Worm (Caenorhabditis elegans) whole organism, L4 larva: ENCODE measurements around the gene brf-1.

Experiments
- F26F4.8 ChIP-seq: fragments of 200-800 bp; sonication (Bioruptor generic); conservative IDR thresholded peaks from 2 replicates; pipeline ENCODE4 v1.3.6; 2022; ENCODE audit warnings: missing genetic modification characterization, missing compliant biosample characterization
- F44E2.7 ChIP-seq: fragments of 200-800 bp; sonication (Bioruptor generic); IDR thresholded peaks from 2 replicates; pipeline ENCODE4 v2.1.2; 2022; ENCODE audit warnings: missing genetic modification characterization, missing compliant biosample characterization
- F49E8.2 ChIP-seq: sonication (generic microtip); optimal IDR thresholded peaks from 2 replicates; lab custom pipeline; 2016; ENCODE audit warnings: missing compliant biosample characterization, mild to moderate bottlenecking, missing genetic modification characterization, borderline replicate concordance
- T26A8.4 ChIP-seq: fragments of 200-800 bp; sonication (Bioruptor generic); IDR thresholded peaks from 2 replicates; pipeline ENCODE4 v1.3.6; 2022; ENCODE audit warnings: missing genetic modification characterization, missing compliant biosample characterization
- Y105C5A.15 ChIP-seq: fragments of 200-800 bp; sonication (Bioruptor generic); IDR thresholded peaks from 2 replicates; pipeline ENCODE4 v1.3.6; 2022; ENCODE audit warnings: missing genetic modification characterization, missing compliant biosample characterization
- Y5F2A.4 ChIP-seq: fragments of 200-800 bp; sonication (Bioruptor generic); optimal IDR thresholded peaks from 2 replicates; lab custom pipeline; 2018; ENCODE audit warnings: mild to moderate bottlenecking, missing genetic modification characterization, missing compliant biosample characterization
- Y75B8A.6 ChIP-seq: fragments of 200-800 bp; sonication (Bioruptor generic); IDR thresholded peaks from 2 replicates; pipeline ENCODE4 v1.3.6; 2022; ENCODE audit warnings: missing genetic modification reagents, missing genetic modification characterization, missing compliant biosample characterization
- aly-2 ChIP-seq: sonication (generic microtip); optimal IDR thresholded peaks from 2 replicates; lab custom pipeline; 2018; ENCODE audit warnings: missing biosample characterization, missing genetic modification characterization
- ama-1 ChIP-seq: fragments of 150-350 bp; optimal IDR thresholded peaks from 2 replicates; lab custom pipeline; 2014; ENCODE audit warnings: inconsistent platforms, mixed read lengths
- attf-4 ChIP-seq: sonication (generic microtip); optimal IDR thresholded peaks from 3 replicates; lab custom pipeline; 2017; ENCODE audit warnings: missing biosample characterization, missing genetic modification characterization
- ceh-28 ChIP-seq: fragments of 150-350 bp; optimal IDR thresholded peaks from 2 replicates; lab custom pipeline; 2014; ENCODE audit warnings: missing biosample characterization, missing genetic modification reagents, missing genetic modification characterization
- ces-1 ChIP-seq: fragments of 150-350 bp; sonication (generic microtip); optimal IDR thresholded peaks from 4 replicates; lab custom pipeline; 2014; ENCODE audit warnings: missing biosample characterization, missing genetic modification reagents, missing genetic modification characterization
- dpl-1 ChIP-seq: fragments of 150-350 bp; optimal IDR thresholded peaks from 2 replicates; lab custom pipeline; 2014; ENCODE audit warnings: missing biosample characterization, missing genetic modification reagents, missing genetic modification characterization
- egl-27 ChIP-seq: sonication (generic microtip); optimal IDR thresholded peaks from 3 replicates; lab custom pipeline; 2017; ENCODE audit warnings: missing biosample characterization, missing genetic modification reagents, missing genetic modification characterization
- egl-43 ChIP-seq: fragments of 200-800 bp; sonication (Bioruptor generic); IDR thresholded peaks from 2 replicates; pipeline ENCODE4 v1.3.6; 2022; ENCODE audit warnings: missing genetic modification reagents, missing genetic modification characterization, missing compliant biosample characterization
- fkh-10 ChIP-seq: fragments of 150-350 bp; optimal IDR thresholded peaks from 2 replicates; lab custom pipeline; 2014; ENCODE audit warnings: missing biosample characterization, missing genetic modification reagents, missing genetic modification characterization
- gei-8 ChIP-seq: fragments of 200-800 bp; sonication (Bioruptor generic); optimal IDR thresholded peaks from 2 replicates; lab custom pipeline; 2018; ENCODE audit warnings: mild to moderate bottlenecking, missing genetic modification characterization, missing compliant biosample characterization
- hif-1 ChIP-seq, 2 experiments: sonication (generic microtip); optimal IDR thresholded peaks; 2 replicates each; lab custom pipeline; 2016 to 2017; ENCODE audit warnings: missing compliant biosample characterization in 2 of 2, missing genetic modification characterization in 2 of 2, missing genetic modification reagents in 2 of 2, missing genotype in 2 of 2, mild to moderate bottlenecking in 1 of 2
- jun-1 ChIP-seq: fragments of 150-350 bp; optimal IDR thresholded peaks from 2 replicates; lab custom pipeline; 2014; ENCODE audit warnings: missing biosample characterization, missing genetic modification reagents, missing genetic modification characterization
- lin-1 ChIP-seq: fragments of 200-800 bp; sonication (Bioruptor generic); IDR thresholded peaks from 2 replicates; pipeline ENCODE4 v1.3.6; 2022; ENCODE audit warnings: missing genetic modification reagents, missing genetic modification characterization, missing compliant biosample characterization
- lin-29 ChIP-seq: fragments of 200-800 bp; sonication (Bioruptor generic); IDR thresholded peaks from 2 replicates; pipeline ENCODE4 v1.3.6; 2022; ENCODE audit warnings: missing genetic modification reagents, missing genetic modification characterization, missing compliant biosample characterization
- lin-38 ChIP-seq: fragments of 200-800 bp; sonication (Bioruptor generic); IDR thresholded peaks from 2 replicates; pipeline ENCODE4 v1.3.6; 2022; ENCODE audit warnings: missing genetic modification reagents, missing genetic modification characterization, missing compliant biosample characterization
- lin-39 ChIP-seq: fragments of 150-350 bp; optimal IDR thresholded peaks from 2 replicates; lab custom pipeline; 2014; ENCODE audit warnings: missing biosample characterization, missing genetic modification reagents, missing genetic modification characterization
- lsy-2 ChIP-seq, 2 experiments: fragments of 150-350 bp in 1 of 2; sonication (generic microtip) in 1 of 2; optimal IDR thresholded peaks; 2 replicates each; lab custom pipeline; 2014 to 2017; ENCODE audit warnings: missing biosample characterization in 2 of 2, missing genetic modification characterization in 2 of 2
- mdl-1 ChIP-seq, 2 experiments: fragments of 150-350 bp in 1 of 2; sonication (generic microtip) in 1 of 2; optimal IDR thresholded peaks; 2 replicates each; lab custom pipeline; 2014 to 2017; ENCODE audit warnings: missing biosample characterization in 2 of 2, missing genetic modification characterization in 2 of 2
- mes-2 ChIP-seq: sonication (generic microtip); optimal IDR thresholded peaks from 2 replicates; lab custom pipeline; 2016; ENCODE audit warnings: missing genotype, mild to moderate bottlenecking, missing genetic modification characterization, missing compliant biosample characterization; ENCODE audit not compliant: poor library complexity, severe bottlenecking
- mxl-3 ChIP-seq: fragments of 200-800 bp; sonication (Bioruptor generic); optimal IDR thresholded peaks from 2 replicates; lab custom pipeline; 2018; ENCODE audit warnings: mild to moderate bottlenecking, missing genetic modification characterization, missing compliant biosample characterization
- nhr-102 ChIP-seq: sonication (generic microtip); optimal IDR thresholded peaks from 2 replicates; lab custom pipeline; 2016; ENCODE audit warnings: mild to moderate bottlenecking, missing genetic modification characterization, moderate library complexity, missing compliant biosample characterization
- nhr-11 ChIP-seq: fragments of 150-350 bp; optimal IDR thresholded peaks from 2 replicates; lab custom pipeline; 2014; ENCODE audit warnings: missing biosample characterization, missing genetic modification characterization
- nhr-111 ChIP-seq: fragments of 200-800 bp; sonication (Bioruptor generic); optimal IDR thresholded peaks from 2 replicates; lab custom pipeline; 2018; ENCODE audit warnings: mild to moderate bottlenecking, missing genetic modification characterization, missing compliant biosample characterization
- nhr-237 ChIP-seq: sonication (generic microtip); optimal IDR thresholded peaks from 2 replicates; lab custom pipeline; 2017; ENCODE audit warnings: missing biosample characterization, missing genetic modification characterization
- nhr-25 ChIP-seq: sonication (generic microtip); optimal IDR thresholded peaks from 2 replicates; lab custom pipeline; 2017; ENCODE audit warnings: missing genetic modification characterization, mild to moderate bottlenecking, missing compliant biosample characterization, antibody characterized with exemption, moderate library complexity, borderline replicate concordance; ENCODE audit not compliant: insufficient read depth
- nhr-28 ChIP-seq: fragments of 150-350 bp; optimal IDR thresholded peaks from 2 replicates; lab custom pipeline; 2014; ENCODE audit warnings: missing biosample characterization, missing genetic modification characterization
- nhr-41 ChIP-seq: fragments of 200-800 bp; sonication (Bioruptor generic); IDR thresholded peaks from 2 replicates; pipeline ENCODE4 v1.3.6; 2022; ENCODE audit warnings: missing genetic modification reagents, missing genetic modification characterization, missing compliant biosample characterization
- nhr-42 ChIP-seq: fragments of 200-800 bp; sonication (Bioruptor generic); IDR thresholded peaks from 2 replicates; pipeline ENCODE4 v1.3.6; 2022; ENCODE audit warnings: missing genetic modification characterization, missing compliant biosample characterization
- nhr-76 ChIP-seq: fragments of 150-350 bp; optimal IDR thresholded peaks from 2 replicates; lab custom pipeline; 2014; ENCODE audit warnings: missing biosample characterization, missing genetic modification characterization
- pqm-1 ChIP-seq: sonication (generic microtip); optimal IDR thresholded peaks from 2 replicates; lab custom pipeline; 2017; ENCODE audit warnings: missing biosample characterization, missing genetic modification characterization
- rbr-2 ChIP-seq: sonication (generic microtip); optimal IDR thresholded peaks from 2 replicates; lab custom pipeline; 2016; ENCODE audit warnings: missing genotype, missing genetic modification characterization, missing compliant biosample characterization
- saeg-2 ChIP-seq: fragments of 200-800 bp; sonication (Bioruptor generic); IDR thresholded peaks from 2 replicates; pipeline ENCODE4 v1.3.6; 2022; ENCODE audit warnings: missing genetic modification reagents, missing genetic modification characterization, missing compliant biosample characterization
- set-16 ChIP-seq: fragments of 200-800 bp; sonication (Bioruptor generic); IDR thresholded peaks from 2 replicates; pipeline ENCODE4 v1.3.6; 2022; ENCODE audit warnings: missing genetic modification reagents, missing genetic modification characterization, missing compliant biosample characterization
- skn-1 ChIP-seq: fragments of 150-350 bp; optimal IDR thresholded peaks from 2 replicates; lab custom pipeline; 2014; ENCODE audit warnings: missing biosample characterization, missing genetic modification characterization
- spr-1 ChIP-seq: sonication (generic microtip); optimal IDR thresholded peaks from 2 replicates; lab custom pipeline; 2016; ENCODE audit warnings: mild to moderate bottlenecking, missing genetic modification characterization, missing compliant biosample characterization
- spr-3 ChIP-seq: fragments of 200-800 bp; sonication (Bioruptor generic); optimal IDR thresholded peaks from 2 replicates; lab custom pipeline; 2018; ENCODE audit warnings: mild to moderate bottlenecking, missing genetic modification characterization, missing compliant biosample characterization
- tag-97 ChIP-seq: fragments of 200-800 bp; sonication (Bioruptor generic); IDR thresholded peaks from 2 replicates; pipeline ENCODE4 v1.3.6; 2022; ENCODE audit warnings: missing genetic modification characterization, missing compliant biosample characterization
- tra-1 ChIP-seq: fragments of 200-800 bp; sonication (Bioruptor generic); IDR thresholded peaks from 2 replicates; pipeline ENCODE4 v1.3.6; 2022; ENCODE audit warnings: missing genetic modification reagents, missing genetic modification characterization, missing compliant biosample characterization
- vab-7 ChIP-seq: fragments of 200-800 bp; sonication (Bioruptor generic); IDR thresholded peaks from 2 replicates; pipeline ENCODE4 v1.3.6; 2022; ENCODE audit warnings: missing genetic modification reagents, missing genetic modification characterization, missing compliant biosample characterization
- zip-2 ChIP-seq: fragments of 150-350 bp; optimal IDR thresholded peaks from 2 replicates; lab custom pipeline; 2014; ENCODE audit warnings: missing biosample characterization, missing genetic modification characterization

brf-1 gene

ce11 chrII:7305558-7305957 lies at the start of gene brf-1:
TSS of gene brf-1 (plus strand) at chrII:7305858.
- no peak for TF ChIP-seq jun-1 (tag; lab: Kevin White, UChicago)
- TF ChIP-seq attf-4 (tag; lab: Kevin White, UChicago) = no peak
- TF ChIP-seq nhr-25 (tag; lab: Kevin White, UChicago) = no peak
- TF ChIP-seq nhr-102 (tag; lab: Kevin White, UChicago) = no peak
- TF ChIP-seq saeg-2 (GFP tag; lab: Robert Waterston, UW) = no peak
- no peak for TF ChIP-seq nhr-111 (GFP tag; lab: Kevin White, UChicago)

- TF ChIP-seq lin-29 (GFP tag; lab: Robert Waterston, UW) (no peak), ceh-28 (tag; lab: Kevin White, UChicago) (no peak), F49E8.2 (tag; lab: Kevin White, UChicago) (no peak), rbr-2 (no peak), F44E2.7 (GFP tag; lab: Robert Waterston, UW) (no peak), ces-1 (GFP tag; lab: Kevin White, UChicago) (no peak), lsy-2 (tag; optimal IDR thresholded peaks at IDR 0.05; lab: Kevin White, UChicago) (no peak), nhr-25 (tag; lab: Kevin White, UChicago) (no peak), aly-2 (tag; lab: Kevin White, UChicago) (no peak), tag-97 (no peak), tra-1 (GFP tag; lab: Robert Waterston, UW) (no peak), F26F4.8 (GFP tag; lab: Robert Waterston, UW) (no peak)
- TF ChIP-seq, all 104 proteins: peak for 0
Measured at ce11 chrII:7261854-7262253, 43.8 kb upstream of the brf-1 start, which contains the start of gene C30G12.4. TSS of gene C30G12.4 (plus strand) at chrII:7262154.

- no peak for TF ChIP-seq nhr-11 (tag; lab: Kevin White, UChicago)
- TF ChIP-seq Y5F2A.4 (GFP tag; lab: Kevin White, UChicago) = no peak
- no peak for TF ChIP-seq set-16 (GFP tag; lab: Robert Waterston, UW)
- TF ChIP-seq T26A8.4 (GFP tag; lab: Robert Waterston, UW) = no peak
- TF ChIP-seq nhr-76 (tag; lab: Kevin White, UChicago) = no peak
- no peak for TF ChIP-seq ceh-28 (tag; lab: Kevin White, UChicago)
- TF ChIP-seq jun-1 (tag; lab: Kevin White, UChicago) = no peak
- TF ChIP-seq vab-7 = no peak
- TF ChIP-seq lin-1 (GFP tag; lab: Robert Waterston, UW) = no peak
- no peak for TF ChIP-seq nhr-41 (GFP tag; lab: Robert Waterston, UW)
- TF ChIP-seq rbr-2 = no peak
- no peak for TF ChIP-seq lin-38
- no peak for TF ChIP-seq lin-39 (tag; lab: Kevin White, UChicago)
- no peak for TF ChIP-seq spr-1 (tag; lab: Kevin White, UChicago)
- no peak for TF ChIP-seq Y105C5A.15 (GFP tag; lab: Robert Waterston, UW)
- TF ChIP-seq dpl-1 = no peak
- TF ChIP-seq egl-43 (GFP tag; lab: Robert Waterston, UW) = no peak
- TF ChIP-seq mdl-1 (tag; optimal IDR thresholded peaks at IDR 0.05; lab: Kevin White, UChicago) = peak in 1 of 2 experiments; percentile 68
- TF ChIP-seq ama-1 = no peak
- TF ChIP-seq Y75B8A.6 (GFP tag; lab: Robert Waterston, UW) = no peak
- TF ChIP-seq mes-2 (tag; lab: Kevin White, UChicago) = no peak
- TF ChIP-seq F44E2.7 (GFP tag; lab: Robert Waterston, UW) = no peak
- no peak for TF ChIP-seq egl-27
- TF ChIP-seq gei-8 (GFP tag; lab: Kevin White, UChicago) = no peak
- TF ChIP-seq pqm-1 (tag; lab: Kevin White, UChicago) = peak; percentile 70
- no peak for TF ChIP-seq spr-3 (GFP tag; lab: Kevin White, UChicago)
- TF ChIP-seq zip-2 (tag; lab: Kevin White, UChicago) = no peak
- TF ChIP-seq mxl-3 (GFP tag; lab: Kevin White, UChicago) = peak; percentile 48
- TF ChIP-seq lin-29 (GFP tag; lab: Robert Waterston, UW) = no peak
- no peak for TF ChIP-seq skn-1 (tag; lab: Kevin White, UChicago)
- no peak for TF ChIP-seq saeg-2 (GFP tag; lab: Robert Waterston, UW)
- peak; percentile 85 for TF ChIP-seq nhr-28 (tag; lab: Kevin White, UChicago)
- TF ChIP-seq hif-1 (tag; optimal IDR thresholded peaks at IDR 0.05; lab: Kevin White, UChicago) = no peak
- TF ChIP-seq aly-2 (tag; lab: Kevin White, UChicago) = no peak
- no peak for TF ChIP-seq nhr-237 (tag; lab: Kevin White, UChicago)
- TF ChIP-seq F49E8.2 (tag; lab: Kevin White, UChicago) = no peak
- no peak for TF ChIP-seq fkh-10 (GFP tag; lab: Kevin White, UChicago)
- no peak for TF ChIP-seq nhr-42 (GFP tag; lab: Robert Waterston, UW)
Measured at ce11 chrII:7264675-7265074, 41.0 kb upstream of the brf-1 start.
